Fruit fly (Drosophila melanogaster): ENCODE measurements around the gene CG31697.

CG31697 gene

dm6 chr2L:19546869-19547710, 11.8 kb downstream of the CG31697 start, which contains the start of gene CG10337 (continued):
- no peak for TF ChIP-seq Dp (GFP tag; optimal IDR thresholded peaks at IDR 0.05)
- TF ChIP-seq CG8478 (optimal IDR thresholded peaks at IDR 0.05), result no peak
- TF ChIP-seq Sry-δ (GFP tag; optimal IDR thresholded peaks at IDR 0.05), result peak; percentile 7
- peak; percentile 29; the same call in 1 of the 2 replicates for TF ChIP-seq Rfx (GFP tag; IDR thresholded peaks at IDR 0.05)
- peak; percentile 86 for TF ChIP-seq lab (GFP tag; optimal IDR thresholded peaks at IDR 0.05)
- peak; percentile 14 for TF ChIP-seq B-H2 (GFP tag; optimal IDR thresholded peaks at IDR 0.05)
- no peak for TF ChIP-seq CG42726 (GFP tag; IDR thresholded peaks at IDR 0.05; ENCODE audit: partially characterized antibody)
- peak; percentile 34 for TF ChIP-seq nerfin-1 (tag; optimal IDR thresholded peaks at IDR 0.05)
- peak; percentile 54 for TF ChIP-seq Sox100B (GFP tag; optimal IDR thresholded peaks at IDR 0.05)
- no peak for TF ChIP-seq klu (GFP tag; IDR thresholded peaks at IDR 0.05)
- no peak for TF ChIP-seq amos (GFP tag; IDR thresholded peaks at IDR 0.05; ENCODE audit: partially characterized antibody)
- TF ChIP-seq prd (optimal IDR thresholded peaks at IDR 0.05), result no peak
- TF ChIP-seq prd (GFP tag; IDR thresholded peaks at IDR 0.05), result no peak; the same call in 2 of the 3 replicates
- TF ChIP-seq Lhr (GFP tag; optimal IDR thresholded peaks at IDR 0.05), result no peak
- TF ChIP-seq CG4730 (GFP tag; IDR thresholded peaks at IDR 0.05), result no peak
- TF ChIP-seq ci (GFP tag; IDR thresholded peaks at IDR 0.05), result no peak; the same call in 2 of the 3 replicates
- 0 out of 2 replicates have a peak, but pooled peaks have one; percentile 32 for TF ChIP-seq sob (GFP tag; IDR thresholded peaks at IDR 0.05)
- no peak for TF ChIP-seq CG16815 (GFP tag; optimal IDR thresholded peaks at IDR 0.05)
- no peak for TF ChIP-seq CG11696 (GFP tag; IDR thresholded peaks at IDR 0.05)
- peak; percentile 31 for TF ChIP-seq grn (GFP tag; optimal IDR thresholded peaks at IDR 0.05)
- 0 out of 3 replicates have a peak, but pooled peaks have one; percentile 25 for TF ChIP-seq CG34224 (GFP tag; IDR thresholded peaks at IDR 0.05; ENCODE audit: partially characterized antibody)
- TF ChIP-seq pum (GFP tag; optimal IDR thresholded peaks at IDR 0.05), result no peak
- no peak for TF ChIP-seq CG10462 (GFP tag; optimal IDR thresholded peaks at IDR 0.05)
- TF ChIP-seq CG7839 (tag; optimal IDR thresholded peaks at IDR 0.05), result peak; percentile 40
- peak; percentile 34 for TF ChIP-seq kah (GFP tag; optimal IDR thresholded peaks at IDR 0.05)
- no peak for TF ChIP-seq D (optimal IDR thresholded peaks at IDR 0.05)
- peak; percentile 53 for TF ChIP-seq D (GFP tag; optimal IDR thresholded peaks at IDR 0.05)
- TF ChIP-seq Six4 (GFP tag; optimal IDR thresholded peaks at IDR 0.05), result peak; percentile 18
- peak; percentile 11 for TF ChIP-seq az2 (GFP tag; optimal IDR thresholded peaks at IDR 0.05)
- peak; percentile 53; the same call in 1 of the 2 replicates for TF ChIP-seq vvl (GFP tag; IDR thresholded peaks at IDR 0.05)
- TF ChIP-seq CG3995 (GFP tag; optimal IDR thresholded peaks at IDR 0.05), result peak; percentile 83
- no peak for TF ChIP-seq Optix (GFP tag; IDR thresholded peaks at IDR 0.05)
- TF ChIP-seq CG15269 (tag; optimal IDR thresholded peaks at IDR 0.05), result peak; percentile 62
- no peak for TF ChIP-seq hbn (GFP tag; IDR thresholded peaks at IDR 0.05; ENCODE audit: partially characterized antibody)
- no peak for TF ChIP-seq Ets97D (GFP tag; optimal IDR thresholded peaks at IDR 0.05)
- TF ChIP-seq hkb (optimal IDR thresholded peaks at IDR 0.05), result no peak
- no peak; the same call in 1 of the 2 replicates for TF ChIP-seq hkb (GFP tag; IDR thresholded peaks at IDR 0.05)
- TF ChIP-seq CG11085 (GFP tag; IDR thresholded peaks at IDR 0.05), result 0 out of 2 replicates have a peak, but pooled peaks have one; percentile 26
- no peak for TF ChIP-seq zf30C (GFP tag; optimal IDR thresholded peaks at IDR 0.05)
- no peak for TF ChIP-seq CG30431 (GFP tag; optimal IDR thresholded peaks at IDR 0.05)
- TF ChIP-seq CG6791 (GFP tag; IDR thresholded peaks at IDR 0.05; ENCODE audit: partially characterized antibody), result no peak
- no peak for TF ChIP-seq bowl (GFP tag; IDR thresholded peaks at IDR 0.05)
- no peak for TF ChIP-seq CG13123 (GFP tag; optimal IDR thresholded peaks at IDR 0.05)
- TF ChIP-seq CG32532 (GFP tag; IDR thresholded peaks at IDR 0.05), result peak; percentile 49
- peak; percentile 4 for TF ChIP-seq fd96Cb (tag; optimal IDR thresholded peaks at IDR 0.05)
- TF ChIP-seq BtbVII (GFP tag; optimal IDR thresholded peaks at IDR 0.05), result peak; percentile 44
- peak; percentile 48 for TF ChIP-seq ara (GFP tag; IDR thresholded peaks at IDR 0.05)
- peak; percentile 71 for TF ChIP-seq so (GFP tag; IDR thresholded peaks at IDR 0.05)
- TF ChIP-seq CG17802 (tag; optimal IDR thresholded peaks at IDR 0.05), result no peak
- TF ChIP-seq dmrt99B (tag; optimal IDR thresholded peaks at IDR 0.05), result peak; percentile 33

Data from whole organism, embryonic.